Worm (Caenorhabditis elegans): Measurements from ENCODE around the gene ets-8.

ets-8 gene

DNA sequence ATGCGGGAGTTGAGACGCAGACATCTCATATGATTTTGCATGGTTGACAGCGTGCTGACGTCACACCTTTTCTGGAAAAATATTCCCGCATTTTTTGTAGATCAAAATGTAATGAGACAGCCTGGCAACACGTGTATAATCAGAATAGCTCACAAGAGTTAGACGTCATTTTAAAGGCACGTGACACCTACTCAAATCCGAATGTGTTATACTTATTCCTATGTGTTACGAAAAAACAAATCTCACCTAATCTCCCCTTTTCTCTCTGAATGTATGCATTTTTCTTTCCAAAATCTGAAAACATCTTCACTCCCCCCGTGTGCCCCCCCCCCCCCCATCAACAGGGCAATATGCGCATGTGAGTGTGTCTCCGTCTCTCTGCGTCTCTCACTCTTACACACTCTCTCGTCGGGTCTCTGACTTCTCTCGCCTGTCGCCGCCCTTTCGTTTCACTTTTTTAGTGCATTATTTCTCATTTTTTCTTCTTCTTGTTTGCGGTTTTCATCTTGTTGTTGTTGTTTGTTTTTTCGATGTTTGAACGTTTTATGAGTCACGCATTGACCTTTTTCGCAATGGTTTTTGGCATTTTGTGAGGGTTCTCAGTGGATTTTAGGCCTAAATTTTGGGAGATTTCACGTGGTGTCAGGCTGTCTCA lies 8.2 kb upstream of the ets-8 start (continued):
- TF ChIP-seq F37B4.10 (GFP tag; IDR thresholded peaks at IDR 0.05) (no peak), B0019.2 (GFP tag; conservative IDR thresholded peaks at IDR 0.05) (no peak), hmg-1.2 (GFP tag; IDR thresholded peaks at IDR 0.05) (peak; percentile 98), attf-5 (GFP tag; optimal IDR thresholded peaks at IDR 0.05) (peak; percentile 66)

DNA sequence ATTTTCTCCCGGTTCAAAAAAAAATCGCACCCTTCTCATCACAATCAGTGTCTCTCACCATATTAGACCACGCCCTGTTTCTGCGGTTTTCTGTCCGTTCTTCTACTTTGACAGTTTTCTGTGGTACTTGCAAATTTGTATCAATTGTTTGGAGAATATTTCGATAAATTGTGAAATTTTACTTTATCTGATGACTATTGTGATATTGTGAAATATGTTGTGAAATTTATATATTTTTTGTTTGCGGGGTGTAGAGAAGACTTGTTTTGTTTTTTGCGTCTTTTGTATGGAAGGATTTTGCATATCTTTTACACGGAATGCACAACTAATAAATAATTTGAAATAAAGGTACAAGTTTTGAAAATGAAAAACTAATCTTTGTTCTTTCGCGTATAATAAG lies 7.1 kb upstream of the ets-8 start:
- TF ChIP-seq cebp-1 (GFP tag; IDR thresholded peaks at IDR 0.05) (no peak), cebp-1 (tag; optimal IDR thresholded peaks at IDR 0.05) (peak; percentile 88), akir-1 (GFP tag; optimal IDR thresholded peaks at IDR 0.05) (no peak)

DNA sequence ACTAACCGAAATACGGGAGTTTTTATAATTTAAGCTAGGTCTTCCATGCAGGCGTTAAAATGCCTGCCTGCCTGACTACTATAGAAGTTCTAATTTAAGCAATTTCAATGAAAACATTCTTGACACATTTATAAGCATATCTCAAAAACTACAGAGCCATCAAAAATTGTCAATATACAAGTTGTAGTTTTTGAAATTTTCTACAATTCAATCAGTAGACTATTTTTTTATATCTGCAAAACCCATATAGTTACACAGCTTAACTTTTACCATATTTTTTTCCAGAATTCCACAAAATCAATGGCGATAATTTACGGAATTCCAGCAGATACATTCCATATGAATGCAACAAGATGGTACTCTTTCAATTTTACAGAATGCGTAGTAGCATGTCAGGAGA lies 2.8 kb upstream of the ets-8 start, which contains the start of gene C50A2.7:
C50A2.7 (plus strand) TSS at position 301 of the 400 bp plus-strand sequence.
- TF ChIP-seq ztf-28 (GFP tag; IDR thresholded peaks at IDR 0.05) (no peak), C17E4.6 (GFP tag; IDR thresholded peaks at IDR 0.05) (no peak), F10E7.11 (tag; optimal IDR thresholded peaks at IDR 0.05) (no peak), dox-1 (GFP tag; IDR thresholded peaks at IDR 0.05) (no peak), ceh-40 (GFP tag; IDR thresholded peaks at IDR 0.05) (no peak), snpc-3.4 (tag; optimal IDR thresholded peaks at IDR 0.05) (no peak), mxl-1 (tag; optimal IDR thresholded peaks at IDR 0.05) (no peak), lsy-27 (tag; optimal IDR thresholded peaks at IDR 0.05; ENCODE audit: borderline replicate concordance, insufficient read depth) (no peak), ets-4 (GFP tag; optimal IDR thresholded peaks at IDR 0.05) (no peak), attf-5 (GFP tag; optimal IDR thresholded peaks at IDR 0.05) (no peak), ceh-100 (GFP tag; IDR thresholded peaks at IDR 0.05) (no peak), lsl-1 (GFP tag; optimal IDR thresholded peaks at IDR 0.05) (no peak), atf-7 (tag; optimal IDR thresholded peaks at IDR 0.05) (no peak), akir-1 (GFP tag; optimal IDR thresholded peaks at IDR 0.05) (no peak), F37B4.10 (GFP tag; IDR thresholded peaks at IDR 0.05) (no peak), ztf-26 (tag; optimal IDR thresholded peaks at IDR 0.05) (no peak), mes-4 (tag; optimal IDR thresholded peaks at IDR 0.05) (no peak), nhr-27 (tag; optimal IDR thresholded peaks at IDR 0.05) (no peak), B0261.1 (tag; optimal IDR thresholded peaks at IDR 0.05) (no peak), zfh-2 (GFP tag; conservative IDR thresholded peaks at IDR 0.05) (no peak)

DNA sequence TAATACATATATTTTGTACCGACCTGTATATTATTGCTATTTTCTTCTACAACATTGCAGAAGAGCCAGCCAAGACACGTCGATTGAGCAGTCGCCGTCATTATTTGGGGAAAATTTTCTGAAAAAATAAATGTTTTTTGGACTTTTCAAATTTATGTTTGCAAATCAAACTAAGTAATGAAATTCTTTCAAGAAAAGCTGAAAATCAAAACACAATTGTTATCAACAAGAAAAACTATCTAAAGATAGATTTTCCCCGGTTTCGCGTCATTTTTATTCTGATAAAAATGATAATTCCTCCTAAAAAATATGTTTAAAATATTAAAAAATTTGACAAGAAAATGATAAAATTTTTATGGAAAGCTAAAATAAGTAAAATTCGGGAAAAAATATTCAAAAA lies 2.4 kb downstream of the ets-8 start, which contains the start of gene C50A2.3:
C50A2.3 (minus strand) TSS at position 101 of the 400 bp plus-strand sequence.
- TF ChIP-seq ets-4 (GFP tag; optimal IDR thresholded peaks at IDR 0.05) (no peak), F49E8.2 (tag; optimal IDR thresholded peaks at IDR 0.05; ENCODE audit: insufficient read depth) (no peak), hsf-1 (GFP tag; IDR thresholded peaks at IDR 0.05) (no peak), ceh-91 (GFP tag; IDR thresholded peaks at IDR 0.05) (no peak), zim-3 (tag; optimal IDR thresholded peaks at IDR 0.05) (no peak), mcd-1 (GFP tag; IDR thresholded peaks at IDR 0.05) (no peak), snpc-3.4 (tag; optimal IDR thresholded peaks at IDR 0.05) (no peak), Y56A3A.18 (GFP tag; IDR thresholded peaks at IDR 0.05) (no peak), chd-7 (tag; optimal IDR thresholded peaks at IDR 0.05) (no peak), ccch-3 (GFP tag; optimal IDR thresholded peaks at IDR 0.05) (no peak)

DNA sequence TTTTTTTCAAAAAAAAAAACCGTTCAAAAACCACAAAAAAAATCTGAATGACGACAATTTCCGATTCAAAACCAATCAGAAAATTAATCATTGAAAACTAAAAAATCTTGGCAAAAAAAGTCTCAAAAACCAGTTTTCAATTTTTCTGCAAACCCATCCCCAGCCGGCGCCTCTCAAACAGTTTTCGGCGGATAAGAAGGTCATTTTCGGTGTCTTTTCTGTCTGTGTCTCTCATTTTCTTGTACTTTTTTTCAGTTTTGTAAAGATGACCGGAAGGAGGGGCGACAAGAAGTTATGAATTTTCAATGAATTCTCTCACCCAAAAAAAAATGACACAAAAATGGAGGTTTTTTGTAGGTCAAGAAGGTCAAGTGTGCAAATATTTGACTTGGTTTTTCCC lies 5.1 kb downstream of the ets-8 start:
- TF ChIP-seq Y95B8A.8 (GFP tag; IDR thresholded peaks at IDR 0.05) (no peak), hmg-1.2 (GFP tag; IDR thresholded peaks at IDR 0.05) (peak; percentile 29; the same call in 1 of the 2 replicates)
